Fruit fly (Drosophila melanogaster) whole organism, embryonic: ENCODE results near the gene CG10208.

Experiments used
- Asciz ChIP-seq: fragments of 200-800 bp; sonication (Bioruptor generic); optimal IDR thresholded peaks from 2 replicates; lab custom pipeline; 2017; ENCODE audit warnings: missing biosample characterization, mild to moderate bottlenecking, missing genetic modification characterization, missing genetic modification reagents
- B-H1 ChIP-seq: fragments of 200-800 bp; sonication (Bioruptor generic); IDR thresholded peaks from 3 replicates; pipeline ENCODE4 v1.3.6; 2022; ENCODE audit warnings: missing biosample characterization, missing genetic modification characterization
- CG11456 ChIP-seq: fragments of 200-800 bp; sonication (Bioruptor generic); IDR thresholded peaks from 3 replicates; pipeline ENCODE4 v1.3.6; 2022; ENCODE audit warnings: missing biosample characterization, missing genetic modification characterization
- CG1233 ChIP-seq: fragments of 200-800 bp; sonication (Bioruptor generic); optimal IDR thresholded peaks from 4 replicates; lab custom pipeline; 2018; ENCODE audit warnings: missing biosample characterization, mild to moderate bottlenecking, missing genetic modification characterization
- CG12942 ChIP-seq: fragments of 200-800 bp; sonication (Bioruptor generic); optimal IDR thresholded peaks from 3 replicates; lab custom pipeline; 2016; ENCODE audit warnings: missing biosample characterization, missing genetic modification characterization
- CG14710 ChIP-seq: fragments of 200-800 bp; sonication (Bioruptor generic); optimal IDR thresholded peaks from 3 replicates; lab custom pipeline; 2019; ENCODE audit warnings: missing biosample characterization, mild to moderate bottlenecking, missing genetic modification characterization, moderate library complexity
- CG17385 ChIP-seq: fragments of 200-800 bp; sonication (Bioruptor generic); optimal IDR thresholded peaks from 3 replicates; lab custom pipeline; 2018; ENCODE audit warnings: missing biosample characterization, mild to moderate bottlenecking, missing genetic modification characterization
- CG1832 ChIP-seq: fragments of 200-800 bp; sonication (Bioruptor generic); optimal IDR thresholded peaks from 2 replicates; lab custom pipeline; 2017; ENCODE audit warnings: missing biosample characterization, mild to moderate bottlenecking, missing genetic modification characterization, inconsistent platforms
- CG2202 ChIP-seq: fragments of 200-800 bp; sonication (Bioruptor generic); optimal IDR thresholded peaks from 2 replicates; lab custom pipeline; 2018; ENCODE audit warnings: missing biosample characterization, mild to moderate bottlenecking, missing genetic modification characterization
- CG2678 ChIP-seq: fragments of 200-800 bp; sonication (Bioruptor generic); optimal IDR thresholded peaks from 3 replicates; lab custom pipeline; 2019; ENCODE audit warnings: missing biosample characterization, mild to moderate bottlenecking, missing genetic modification characterization, moderate library complexity
- CG30020 ChIP-seq: fragments of 200-800 bp; optimal IDR thresholded peaks from 2 replicates; lab custom pipeline; 2019; ENCODE audit warnings: missing biosample characterization, mild to moderate bottlenecking, missing genetic modification characterization, moderate library complexity
- CG31441 ChIP-seq: fragments of 200-800 bp; sonication (Bioruptor generic); IDR thresholded peaks from 2 replicates; pipeline ENCODE4 v1.3.6; 2022; ENCODE audit warnings: missing biosample characterization, missing genetic modification characterization
- CG4328 ChIP-seq: fragments of 200-800 bp; sonication (Bioruptor generic); optimal IDR thresholded peaks from 3 replicates; lab custom pipeline; 2017; ENCODE audit warnings: missing biosample characterization, missing genetic modification reagents, missing genetic modification characterization
- CG4404 ChIP-seq: fragments of 200-800 bp; sonication (Bioruptor generic); IDR thresholded peaks from 2 replicates; pipeline ENCODE4 v1.3.6; 2022; ENCODE audit warnings: missing biosample characterization, missing genetic modification characterization
- CG4424 ChIP-seq: fragments of 200-800 bp; sonication (Bioruptor generic); optimal IDR thresholded peaks from 3 replicates; lab custom pipeline; 2016; ENCODE audit warnings: missing biosample characterization, missing genetic modification characterization
- CG7357 ChIP-seq: fragments of 200-800 bp; sonication (Bioruptor generic); IDR thresholded peaks from 3 replicates; pipeline ENCODE4 v1.3.6; 2022; ENCODE audit warnings: missing biosample characterization, missing genetic modification characterization
- CG7963 ChIP-seq: fragments of 200-800 bp; sonication (Bioruptor generic); IDR thresholded peaks from 3 replicates; pipeline ENCODE4 v1.3.6; 2022; ENCODE audit warnings: missing biosample characterization, missing genetic modification characterization; ENCODE audit not compliant: partially characterized antibody
- CG9727 ChIP-seq: fragments of 200-800 bp; sonication (Bioruptor generic); optimal IDR thresholded peaks from 3 replicates; lab custom pipeline; 2017; ENCODE audit warnings: missing biosample characterization, mild to moderate bottlenecking, missing genetic modification characterization
- D19A ChIP-seq: fragments of 200-800 bp; optimal IDR thresholded peaks from 3 replicates; lab custom pipeline; 2019; ENCODE audit warnings: missing biosample characterization, mild to moderate bottlenecking, missing genetic modification characterization, moderate library complexity
- E2f1 ChIP-seq: fragments of 200-800 bp; sonication (Bioruptor generic); IDR thresholded peaks from 2 replicates; pipeline ENCODE4 v1.3.6; 2022; ENCODE audit warnings: missing biosample characterization, missing genetic modification characterization
- E2f2 ChIP-seq: fragments of 200-800 bp; sonication (Bioruptor generic); IDR thresholded peaks from 2 replicates; pipeline ENCODE4 v1.3.6; 2022; ENCODE audit warnings: missing biosample characterization, missing genetic modification characterization
- Hey ChIP-seq: fragments of 200-800 bp; sonication (Bioruptor generic); optimal IDR thresholded peaks from 3 replicates; lab custom pipeline; 2018; ENCODE audit warnings: missing biosample characterization, mild to moderate bottlenecking, missing genetic modification characterization
- Jarid2 ChIP-seq: fragments of 200-800 bp; sonication (Bioruptor generic); optimal IDR thresholded peaks from 3 replicates; lab custom pipeline; 2017; ENCODE audit warnings: mild to moderate bottlenecking, missing biosample characterization, missing genetic modification reagents, missing genetic modification characterization
- MBD-R2 ChIP-seq: fragments of 200-800 bp; sonication (Bioruptor generic); IDR thresholded peaks from 2 replicates; pipeline ENCODE4 v1.3.6; 2022; ENCODE audit warnings: missing biosample characterization, missing genetic modification characterization
- Med ChIP-seq: fragments of 200-800 bp; sonication (Bioruptor generic); peaks from one replicate; lab custom pipeline; 2016; ENCODE audit warnings: missing biosample characterization, missing genetic modification characterization, mild to moderate bottlenecking, inconsistent platforms, moderate library complexity
- Oaz ChIP-seq: fragments of 200-800 bp; sonication (Bioruptor generic); IDR thresholded peaks from 2 replicates; pipeline ENCODE4 v1.3.6; 2022; ENCODE audit warnings: missing biosample characterization, missing genetic modification characterization
- PHDP ChIP-seq: fragments of 200-800 bp; sonication (Bioruptor generic); optimal IDR thresholded peaks from 3 replicates; lab custom pipeline; 2018; ENCODE audit warnings: missing biosample characterization, mild to moderate bottlenecking, missing genetic modification characterization, moderate library complexity
- Ptx1 ChIP-seq: fragments of 200-800 bp; sonication (Bioruptor generic); IDR thresholded peaks from 2 replicates; pipeline ENCODE4 v1.3.6; 2022; ENCODE audit warnings: missing biosample characterization, missing genetic modification characterization
- Rfx ChIP-seq: fragments of 200-800 bp; sonication (Bioruptor generic); IDR thresholded peaks from 2 replicates; pipeline ENCODE4 v1.3.6; 2022; ENCODE audit warnings: missing biosample characterization, missing genetic modification characterization
- Side ChIP-seq: fragments of 200-800 bp; sonication (Bioruptor generic); optimal IDR thresholded peaks from 2 replicates; lab custom pipeline; 2016; ENCODE audit warnings: missing biosample characterization, missing genetic modification characterization
- Vsx1 ChIP-seq: fragments of 200-800 bp; sonication (Bioruptor generic); optimal IDR thresholded peaks from 2 replicates; lab custom pipeline; 2017; ENCODE audit warnings: missing biosample characterization, mild to moderate bottlenecking, missing genetic modification characterization, missing genetic modification reagents
- ara ChIP-seq: fragments of 200-800 bp; sonication (Bioruptor generic); IDR thresholded peaks from 2 replicates; pipeline ENCODE4 v1.3.6; 2022; ENCODE audit warnings: missing biosample characterization, missing genetic modification characterization
- caup ChIP-seq: fragments of 200-800 bp; sonication (Bioruptor generic); optimal IDR thresholded peaks from 3 replicates; lab custom pipeline; 2017; ENCODE audit warnings: missing biosample characterization, mild to moderate bottlenecking, missing genetic modification characterization, moderate library complexity; ENCODE audit not compliant: severe bottlenecking
- da ChIP-seq: fragments of 200-800 bp; sonication (Bioruptor generic); optimal IDR thresholded peaks from 2 replicates; lab custom pipeline; 2016; ENCODE audit warnings: missing biosample characterization, missing genetic modification characterization
- dmrt99B ChIP-seq: fragments of 200-800 bp; sonication (Bioruptor generic); optimal IDR thresholded peaks from 2 replicates; lab custom pipeline; 2018; ENCODE audit warnings: missing biosample characterization, mild to moderate bottlenecking, missing genetic modification characterization, moderate library complexity
- emc ChIP-seq: fragments of 200-800 bp; sonication (Bioruptor generic); optimal IDR thresholded peaks from 2 replicates; lab custom pipeline; 2016; ENCODE audit warnings: missing biosample characterization, missing genetic modification characterization
- ind ChIP-seq: fragments of 200-800 bp; sonication (Bioruptor generic); optimal IDR thresholded peaks from 3 replicates; lab custom pipeline; 2016; ENCODE audit warnings: missing biosample characterization, missing genetic modification characterization
- nmo ChIP-seq: fragments of 200-800 bp; sonication (Bioruptor generic); optimal IDR thresholded peaks from 2 replicates; lab custom pipeline; 2018; ENCODE audit warnings: missing biosample characterization, mild to moderate bottlenecking, missing genetic modification characterization, moderate library complexity
- oc ChIP-seq: fragments of 200-800 bp; sonication (Bioruptor generic); optimal IDR thresholded peaks from 2 replicates; lab custom pipeline; 2018; ENCODE audit warnings: missing biosample characterization, mild to moderate bottlenecking, missing genetic modification characterization, moderate library complexity
- onecut ChIP-seq: fragments of 200-800 bp; sonication (Bioruptor generic); IDR thresholded peaks from 2 replicates; pipeline ENCODE4 v1.3.6; 2022; ENCODE audit warnings: missing biosample characterization, missing genetic modification characterization
- pita ChIP-seq: fragments of 200-800 bp; sonication (Bioruptor generic); optimal IDR thresholded peaks from 2 replicates; lab custom pipeline; 2017; ENCODE audit warnings: missing biosample characterization, mild to moderate bottlenecking, missing genetic modification characterization
- ro ChIP-seq: fragments of 200-800 bp; sonication (Bioruptor generic); IDR thresholded peaks from 2 replicates; pipeline ENCODE4 v1.3.6; 2022; ENCODE audit warnings: missing biosample characterization, missing genetic modification characterization
- sima ChIP-seq: fragments of 200-800 bp; sonication (Bioruptor generic); optimal IDR thresholded peaks from 2 replicates; lab custom pipeline; 2016; ENCODE audit warnings: missing biosample characterization, missing genetic modification characterization
- sna ChIP-seq: fragments of 200-800 bp; sonication (Bioruptor generic); IDR thresholded peaks from 2 replicates; pipeline ENCODE4 v1.3.6; 2022; ENCODE audit warnings: missing biosample characterization, missing genetic modification characterization; ENCODE audit not compliant: partially characterized antibody
- tgo ChIP-seq: fragments of 200-800 bp; sonication (Bioruptor generic); IDR thresholded peaks from 3 replicates; pipeline ENCODE4 v1.3.6; 2022; ENCODE audit warnings: missing biosample characterization, missing genetic modification characterization
- tio ChIP-seq: fragments of 200-800 bp; sonication (Bioruptor generic); optimal IDR thresholded peaks from 2 replicates; lab custom pipeline; 2017; ENCODE audit warnings: missing biosample characterization, missing genetic modification characterization, inconsistent platforms
- tll ChIP-seq, 2 experiments: fragments of 200-800 bp in 1 of 2; fragments of >200 bp in 1 of 2; sonication (Bioruptor generic) in 1 of 2; optimal IDR thresholded peaks; 2 replicates each; lab custom pipeline; 2017 to 2019; ENCODE audit warnings: missing biosample characterization in 2 of 2, missing genetic modification characterization in 2 of 2, mild to moderate bottlenecking in 1 of 2, moderate library complexity in 1 of 2
- ttk ChIP-seq: fragments of 200-800 bp; sonication (Bioruptor generic); IDR thresholded peaks from 2 replicates; pipeline ENCODE4 v2.1.2; 2022; ENCODE audit warnings: missing biosample characterization, missing genetic modification characterization
- wor ChIP-seq: fragments of 200-800 bp; sonication (Bioruptor generic); IDR thresholded peaks from 2 replicates; pipeline ENCODE4 v1.3.6; 2022; ENCODE audit warnings: missing biosample characterization, missing genetic modification characterization
- zf30C ChIP-seq: fragments of 200-800 bp; sonication (Bioruptor generic); optimal IDR thresholded peaks from 3 replicates; lab custom pipeline; 2018; ENCODE audit warnings: missing biosample characterization, mild to moderate bottlenecking, missing genetic modification characterization

CG10208 gene

dm6 chr3R:23723381-23724034, 50.4 kb downstream of the CG10208 start (continued):
- TF ChIP-seq Jarid2: peak; percentile 38
- peak; percentile 47 for TF ChIP-seq Hey (tag; lab: Kevin White, UChicago)
- TF ChIP-seq CG1832: no peak
- peak; percentile 50; the same call in 2 of the 3 replicates for TF ChIP-seq tgo (GFP tag; lab: Robert Waterston, UW)
- TF ChIP-seq B-H1 (GFP tag; lab: Robert Waterston, UW): no peak
- TF ChIP-seq CG11456 (GFP tag; lab: Robert Waterston, UW): 0 out of 3 replicates have a peak, but pooled peaks have one; percentile 59
- no peak for TF ChIP-seq sna (GFP tag; lab: Robert Waterston, UW)
- TF ChIP-seq CG4404 (GFP tag; lab: Robert Waterston, UW): no peak
- peak; percentile 58; the same call in 1 of the 2 replicates for TF ChIP-seq Rfx (GFP tag; lab: Robert Waterston, UW)
- TF ChIP-seq oc (tag; lab: Kevin White, UChicago): no peak
- TF ChIP-seq D19A: no peak
- TF ChIP-seq onecut (GFP tag; lab: Robert Waterston, UW): peak; percentile 75
- TF ChIP-seq CG7963 (GFP tag; lab: Robert Waterston, UW): no peak
- TF ChIP-seq CG2678 (tag; lab: Kevin White, UChicago): peak; percentile 83
- TF ChIP-seq CG2202: peak; percentile 10
- peak; percentile 97 for TF ChIP-seq Med (GFP tag; lab: Kevin White, UChicago)
- no peak for TF ChIP-seq sima
- TF ChIP-seq CG4424 (GFP tag; lab: Kevin White, UChicago): peak; percentile 70
- TF ChIP-seq caup (GFP tag; lab: Kevin White, UChicago): peak; percentile 27
- peak; percentile 49 for TF ChIP-seq Side (GFP tag; lab: Kevin White, UChicago)
- TF ChIP-seq PHDP (tag; lab: Kevin White, UChicago): peak; percentile 19
- TF ChIP-seq Asciz (GFP tag; lab: Kevin White, UChicago): peak; percentile 96
- TF ChIP-seq ara (GFP tag; lab: Robert Waterston, UW): peak; percentile 77
- TF ChIP-seq E2f2: peak; percentile 36; the same call in 1 of the 2 replicates
- TF ChIP-seq dmrt99B (tag; lab: Kevin White, UChicago): peak; percentile 53
- TF ChIP-seq emc (GFP tag; lab: Kevin White, UChicago): no peak
- no peak for TF ChIP-seq da (GFP tag; lab: Kevin White, UChicago)
- TF ChIP-seq tll (GFP tag; optimal IDR thresholded peaks at IDR 0.05; lab: Kevin White, UChicago): no peak
- no peak for TF ChIP-seq zf30C (GFP tag; lab: Kevin White, UChicago)
- no peak for TF ChIP-seq nmo
- TF ChIP-seq ro (GFP tag; lab: Robert Waterston, UW): no peak
- peak; percentile 18 for TF ChIP-seq ind (GFP tag; lab: Kevin White, UChicago)
- peak; percentile 20 for TF ChIP-seq CG14710 (tag; lab: Kevin White, UChicago)
- no peak for TF ChIP-seq CG12942 (GFP tag; lab: Kevin White, UChicago)
- TF ChIP-seq MBD-R2 (GFP tag; lab: Robert Waterston, UW): no peak
- peak; percentile 36 for TF ChIP-seq CG1233
- TF ChIP-seq CG30020 (tag; lab: Kevin White, UChicago): no peak
- TF ChIP-seq tio (GFP tag; lab: Kevin White, UChicago): no peak
- peak; percentile 83 for TF ChIP-seq CG4328
- TF ChIP-seq CG9727 (GFP tag; lab: Kevin White, UChicago): peak; percentile 43
- peak; percentile 36; the same call in 1 of the 2 replicates for TF ChIP-seq ttk (GFP tag; lab: Robert Waterston, UW)
- TF ChIP-seq CG7357 (GFP tag; lab: Robert Waterston, UW): no peak
- peak; percentile 17; the same call in 1 of the 2 replicates for TF ChIP-seq Ptx1 (GFP tag; lab: Robert Waterston, UW)
- peak; percentile 25 for TF ChIP-seq CG17385 (GFP tag; lab: Kevin White, UChicago)
- peak; percentile 34; the same call in 1 of the 2 replicates for TF ChIP-seq CG31441 (GFP tag; lab: Robert Waterston, UW)
- TF ChIP-seq E2f1: no peak
- peak; percentile 52 for TF ChIP-seq Vsx1 (GFP tag; lab: Kevin White, UChicago)
- TF ChIP-seq Oaz: no peak
- TF ChIP-seq wor: no peak
- TF ChIP-seq pita: no peak
